Fruit fly (Drosophila melanogaster) whole organism, embryonic: ENCODE measurements around the gene ghi.

Source experiments
- B-H2 ChIP-seq: fragments of 200-800 bp; sonication (Bioruptor generic); optimal IDR thresholded peaks from 2 replicates; lab custom pipeline; 2018; ENCODE audit warnings: missing biosample characterization, mild to moderate bottlenecking, missing genetic modification characterization
- BtbVII ChIP-seq: fragments of 200-800 bp; sonication (Bioruptor generic); optimal IDR thresholded peaks from 3 replicates; lab custom pipeline; 2017; ENCODE audit warnings: missing biosample characterization, mild to moderate bottlenecking, missing genetic modification characterization
- CG10431 ChIP-seq: fragments of 200-800 bp; sonication (Bioruptor generic); optimal IDR thresholded peaks from 3 replicates; lab custom pipeline; 2018; ENCODE audit warnings: missing biosample characterization, mild to moderate bottlenecking, missing genetic modification characterization
- CG11085 ChIP-seq: fragments of 200-800 bp; sonication (Bioruptor generic); IDR thresholded peaks from 2 replicates; pipeline ENCODE4 v1.3.6; 2022; ENCODE audit warnings: missing biosample characterization, missing genetic modification characterization
- CG13296 ChIP-seq: fragments of 200-800 bp; sonication (Bioruptor generic); optimal IDR thresholded peaks from 3 replicates; lab custom pipeline; 2018; ENCODE audit warnings: missing biosample characterization, mild to moderate bottlenecking, missing genetic modification characterization
- CG14860 ChIP-seq: fragments of 200-800 bp; sonication (Bioruptor generic); IDR thresholded peaks from 3 replicates; pipeline ENCODE4 v1.3.6; 2022; ENCODE audit warnings: missing biosample characterization, missing genetic modification characterization; ENCODE audit not compliant: partially characterized antibody
- CG15269 ChIP-seq: fragments of 200-800 bp; sonication (Bioruptor generic); optimal IDR thresholded peaks from 2 replicates; lab custom pipeline; 2018; ENCODE audit warnings: missing biosample characterization, mild to moderate bottlenecking, missing genetic modification characterization, moderate library complexity
- CG15514 ChIP-seq: fragments of 200-800 bp; sonication (Bioruptor generic); optimal IDR thresholded peaks from 3 replicates; lab custom pipeline; 2017; ENCODE audit warnings: missing biosample characterization, missing genetic modification characterization, mild to moderate bottlenecking, moderate library complexity, missing genetic modification reagents
- CG17385 ChIP-seq: fragments of 200-800 bp; sonication (Bioruptor generic); optimal IDR thresholded peaks from 3 replicates; lab custom pipeline; 2018; ENCODE audit warnings: missing biosample characterization, mild to moderate bottlenecking, missing genetic modification characterization
- CG30020 ChIP-seq: fragments of 200-800 bp; optimal IDR thresholded peaks from 2 replicates; lab custom pipeline; 2019; ENCODE audit warnings: missing biosample characterization, mild to moderate bottlenecking, missing genetic modification characterization, moderate library complexity
- CG3065 ChIP-seq: fragments of 200-800 bp; sonication (Bioruptor generic); optimal IDR thresholded peaks from 2 replicates; lab custom pipeline; 2016; ENCODE audit warnings: missing biosample characterization, missing genetic modification characterization
- CG4854 ChIP-seq: fragments of 200-800 bp; sonication (Bioruptor generic); optimal IDR thresholded peaks from 2 replicates; lab custom pipeline; 2016; ENCODE audit warnings: missing biosample characterization, missing genetic modification characterization, inconsistent platforms
- CG6175 ChIP-seq: fragments of 200-800 bp; sonication (Bioruptor generic); IDR thresholded peaks from 3 replicates; pipeline ENCODE4 v1.3.6; 2022; ENCODE audit warnings: missing biosample characterization, missing genetic modification characterization
- CG6813 ChIP-seq: fragments of 200-800 bp; sonication (Bioruptor generic); optimal IDR thresholded peaks from 2 replicates; lab custom pipeline; 2017; ENCODE audit warnings: missing biosample characterization, missing genetic modification characterization, mild to moderate bottlenecking, moderate library complexity, missing genetic modification reagents
- CG7271 ChIP-seq: fragments of 200-800 bp; sonication (Bioruptor generic); optimal IDR thresholded peaks from 2 replicates; lab custom pipeline; 2018; ENCODE audit warnings: missing biosample characterization, mild to moderate bottlenecking, missing genetic modification characterization, moderate library complexity
- CG7987 ChIP-seq: fragments of 200-800 bp; sonication (Bioruptor generic); optimal IDR thresholded peaks from 2 replicates; lab custom pipeline; 2018; ENCODE audit warnings: missing biosample characterization, mild to moderate bottlenecking, missing genetic modification characterization, moderate library complexity
- CG8478 ChIP-seq: fragments of >200 bp; optimal IDR thresholded peaks from 2 replicates; lab custom pipeline; 2018
- CG9727 ChIP-seq: fragments of 200-800 bp; sonication (Bioruptor generic); optimal IDR thresholded peaks from 3 replicates; lab custom pipeline; 2017; ENCODE audit warnings: missing biosample characterization, mild to moderate bottlenecking, missing genetic modification characterization
- CoRest ChIP-seq: fragments of 200-800 bp; sonication (Bioruptor generic); optimal IDR thresholded peaks from 3 replicates; lab custom pipeline; 2018; ENCODE audit warnings: missing biosample characterization, mild to moderate bottlenecking, missing genetic modification characterization, moderate library complexity
- Dref ChIP-seq: fragments of 200-800 bp; sonication (Bioruptor generic); IDR thresholded peaks from 2 replicates; pipeline ENCODE4 v1.3.6; 2022; ENCODE audit warnings: missing biosample characterization, missing genetic modification characterization
- Eip74EF ChIP-seq, 2 experiments: fragments of 200-800 bp in 1 of 2; fragments of >200 bp in 1 of 2; sonication (Bioruptor generic) in 1 of 2; optimal IDR thresholded peaks; 2 replicates each; lab custom pipeline; 2017 to 2019; ENCODE audit warnings: missing biosample characterization in 2 of 2, missing genetic modification characterization in 2 of 2, mild to moderate bottlenecking in 1 of 2, moderate library complexity in 1 of 2
- Fer2 ChIP-seq: fragments of 200-800 bp; sonication (Bioruptor generic); optimal IDR thresholded peaks from 2 replicates; lab custom pipeline; 2018; ENCODE audit warnings: missing biosample characterization, mild to moderate bottlenecking, missing genetic modification characterization, moderate library complexity
- GATAe ChIP-seq: fragments of 200-800 bp; sonication (Bioruptor generic); conservative IDR thresholded peaks from 2 replicates; pipeline ENCODE4 v1.3.6; 2022; ENCODE audit warnings: missing biosample characterization, missing genetic modification characterization
- H2.0 ChIP-seq: fragments of 200-800 bp; sonication (Bioruptor generic); IDR thresholded peaks from 2 replicates; pipeline ENCODE4 v1.3.6; 2022; ENCODE audit warnings: missing biosample characterization, missing genetic modification characterization
- Hr51 ChIP-seq, 2 experiments: fragments of 200-800 bp; sonication (Bioruptor generic); optimal IDR thresholded peaks; 2 replicates in 1 of 2; 3 replicates in 1 of 2; lab custom pipeline; 2016 to 2018; ENCODE audit warnings: missing biosample characterization in 2 of 2, missing genetic modification characterization in 2 of 2, mild to moderate bottlenecking in 1 of 2, moderate library complexity in 1 of 2
- Mes4 ChIP-seq: fragments of 200-800 bp; sonication (Bioruptor generic); optimal IDR thresholded peaks from 2 replicates; lab custom pipeline; 2016; ENCODE audit warnings: missing biosample characterization, missing genetic modification characterization
- Mrtf ChIP-seq: fragments of 200-800 bp; sonication (Bioruptor generic); IDR thresholded peaks from 3 replicates; pipeline ENCODE4 v1.3.6; 2022; ENCODE audit warnings: missing biosample characterization, missing genetic modification characterization
- PHDP ChIP-seq: fragments of 200-800 bp; sonication (Bioruptor generic); optimal IDR thresholded peaks from 3 replicates; lab custom pipeline; 2018; ENCODE audit warnings: missing biosample characterization, mild to moderate bottlenecking, missing genetic modification characterization, moderate library complexity
- al ChIP-seq: fragments of 200-800 bp; sonication (Bioruptor generic); IDR thresholded peaks from 2 replicates; pipeline ENCODE4 v1.3.6; 2022; ENCODE audit warnings: missing biosample characterization, missing genetic modification characterization
- aop ChIP-seq: fragments of 200-800 bp; sonication (Bioruptor generic); IDR thresholded peaks from 2 replicates; pipeline ENCODE4 v1.3.6; 2022; ENCODE audit warnings: missing biosample characterization, missing genetic modification characterization
- chn ChIP-seq: fragments of 200-800 bp; sonication (Bioruptor generic); optimal IDR thresholded peaks from 2 replicates; lab custom pipeline; 2016; ENCODE audit warnings: missing biosample characterization, missing genetic modification characterization
- gro ChIP-seq: fragments of 200-800 bp; sonication (Bioruptor generic); optimal IDR thresholded peaks from 2 replicates; lab custom pipeline; 2016; ENCODE audit warnings: missing biosample characterization, missing genetic modification characterization
- hkb ChIP-seq, 2 experiments: fragments of 200-800 bp in 1 of 2; fragments of >200 bp in 1 of 2; sonication (Bioruptor generic) in 1 of 2; IDR thresholded peaks in 1 of 2; optimal IDR thresholded peaks in 1 of 2; 2 replicates each; pipeline versions ENCODE4 v1.3.6 to Lab custom; 2017 to 2022; ENCODE audit warnings: missing biosample characterization in 1 of 2, missing genetic modification characterization in 1 of 2
- jigr1 ChIP-seq: fragments of 200-800 bp; sonication (Bioruptor generic); IDR thresholded peaks from 3 replicates; pipeline ENCODE4 v1.3.6; 2022; ENCODE audit warnings: missing biosample characterization, missing genetic modification characterization
- lilli ChIP-seq: fragments of 200-800 bp; sonication (Bioruptor generic); optimal IDR thresholded peaks from 3 replicates; lab custom pipeline; 2016; ENCODE audit warnings: missing biosample characterization, missing genetic modification characterization
- lov ChIP-seq, 2 experiments: fragments of 200-800 bp in 1 of 2; fragments of >200 bp in 1 of 2; sonication (Bioruptor generic) in 1 of 2; IDR thresholded peaks in 1 of 2; optimal IDR thresholded peaks in 1 of 2; 2 replicates in 1 of 2; 3 replicates in 1 of 2; pipeline versions ENCODE4 v1.3.6 to Lab custom; 2017 to 2022; ENCODE audit warnings: missing biosample characterization in 1 of 2, missing genetic modification characterization in 1 of 2
- odd ChIP-seq: fragments of 200-800 bp; sonication (Bioruptor generic); optimal IDR thresholded peaks from 2 replicates; lab custom pipeline; 2017; ENCODE audit warnings: missing biosample characterization, mild to moderate bottlenecking, missing genetic modification characterization
- peb ChIP-seq: fragments of 200-800 bp; sonication (Bioruptor generic); IDR thresholded peaks from 2 replicates; pipeline ENCODE4 v1.3.6; 2022; ENCODE audit warnings: missing biosample characterization, missing genetic modification characterization
- salm ChIP-seq: fragments of 200-800 bp; sonication (Bioruptor generic); optimal IDR thresholded peaks from 2 replicates; lab custom pipeline; 2018; ENCODE audit warnings: missing biosample characterization, mild to moderate bottlenecking, missing genetic modification characterization
- sima ChIP-seq: fragments of 200-800 bp; sonication (Bioruptor generic); optimal IDR thresholded peaks from 2 replicates; lab custom pipeline; 2016; ENCODE audit warnings: missing biosample characterization, missing genetic modification characterization
- slp2 ChIP-seq: fragments of 200-800 bp; sonication (Bioruptor generic); optimal IDR thresholded peaks from 2 replicates; lab custom pipeline; 2016; ENCODE audit warnings: missing biosample characterization, missing genetic modification characterization
- sna ChIP-seq: fragments of 200-800 bp; sonication (Bioruptor generic); IDR thresholded peaks from 2 replicates; pipeline ENCODE4 v1.3.6; 2022; ENCODE audit warnings: missing biosample characterization, missing genetic modification characterization; ENCODE audit not compliant: partially characterized antibody
- sr ChIP-seq: fragments of 200-800 bp; sonication (Bioruptor generic); IDR thresholded peaks from 3 replicates; pipeline ENCODE4 v1.3.6; 2022; ENCODE audit warnings: missing biosample characterization, missing genetic modification characterization
- stwl ChIP-seq: fragments of 200-800 bp; sonication (Bioruptor generic); optimal IDR thresholded peaks from 3 replicates; lab custom pipeline; 2018; ENCODE audit warnings: missing biosample characterization, mild to moderate bottlenecking, missing genetic modification characterization, moderate library complexity
- tll ChIP-seq, 2 experiments: fragments of 200-800 bp in 1 of 2; fragments of >200 bp in 1 of 2; sonication (Bioruptor generic) in 1 of 2; optimal IDR thresholded peaks; 2 replicates each; lab custom pipeline; 2017 to 2019; ENCODE audit warnings: missing biosample characterization in 2 of 2, missing genetic modification characterization in 2 of 2, mild to moderate bottlenecking in 1 of 2, moderate library complexity in 1 of 2
- twi ChIP-seq: fragments of 200-800 bp; optimal IDR thresholded peaks from 2 replicates; lab custom pipeline; 2019; ENCODE audit warnings: missing biosample characterization, mild to moderate bottlenecking, missing genetic modification characterization, moderate library complexity
- zen ChIP-seq: fragments of 200-800 bp; sonication (Bioruptor generic); optimal IDR thresholded peaks from 3 replicates; lab custom pipeline; 2018; ENCODE audit warnings: missing biosample characterization, mild to moderate bottlenecking, missing genetic modification characterization, moderate library complexity

The ghi gene

dm6 chr3L:9410754-9411423 lies 40.8 kb upstream of the ghi start, which contains the start of the genes CG4022 and Cpsf5 (continued):
- no peak for TF ChIP-seq CG8478
- TF ChIP-seq gro (GFP tag; lab: Kevin White, UChicago), result peak; percentile 23
- TF ChIP-seq jigr1 (GFP tag; lab: Robert Waterston, UW), result no peak
- TF ChIP-seq CG14860, result no peak
- TF ChIP-seq CG6175 (GFP tag; lab: Robert Waterston, UW), result peak; percentile 19; the same call in 1 of the 3 replicates
- no peak for TF ChIP-seq CG6813 (GFP tag; lab: Kevin White, UChicago)
- TF ChIP-seq lov (optimal IDR thresholded peaks at IDR 0.05; lab: Kevin White, UChicago), result no peak
- TF ChIP-seq lov (GFP tag; IDR thresholded peaks at IDR 0.05; lab: Robert Waterston, UW), result peak; percentile 71; the same call in 2 of the 3 replicates
- TF ChIP-seq zen (tag; lab: Kevin White, UChicago), result peak; percentile 86
- no peak for TF ChIP-seq aop (GFP tag; lab: Robert Waterston, UW)
- peak; percentile 78 for TF ChIP-seq CG30020
- TF ChIP-seq slp2 (GFP tag; lab: Kevin White, UChicago), result peak; percentile 46
- peak; percentile 87 for TF ChIP-seq PHDP (tag; lab: Kevin White, UChicago)
- peak; percentile 83 for TF ChIP-seq twi
- TF ChIP-seq Hr51 (GFP tag; optimal IDR thresholded peaks at IDR 0.05; lab: Kevin White, UChicago), result peak; percentile 46 to 83
- TF ChIP-seq peb, result peak; percentile 73
- peak; percentile 88 for TF ChIP-seq CG15269 (tag; lab: Kevin White, UChicago)
- 0 out of 3 replicates have a peak, but pooled peaks have one; percentile 17 for TF ChIP-seq sr (GFP tag; lab: Robert Waterston, UW)
- TF ChIP-seq CG4854 (GFP tag; lab: Kevin White, UChicago), result peak; percentile 62
- peak; percentile 84 for TF ChIP-seq CG9727 (GFP tag; lab: Kevin White, UChicago)
- TF ChIP-seq Dref (GFP tag; lab: Robert Waterston, UW), result peak; percentile 48
- peak; percentile 81 for TF ChIP-seq CG17385 (GFP tag; lab: Kevin White, UChicago)
- TF ChIP-seq BtbVII, result peak; percentile 47
- peak in 1 of 2 experiments; percentile 36 for TF ChIP-seq Eip74EF (GFP tag; optimal IDR thresholded peaks at IDR 0.05; lab: Kevin White, UChicago)
- TF ChIP-seq CG15514 (GFP tag; lab: Kevin White, UChicago), result peak; percentile 100
- peak; percentile 56; the same call in 1 of the 2 replicates for TF ChIP-seq CG11085
- peak; percentile 57 for TF ChIP-seq odd (GFP tag; lab: Kevin White, UChicago)
- TF ChIP-seq Fer2, result peak; percentile 67
- TF ChIP-seq CG13296 (GFP tag; lab: Kevin White, UChicago), result peak; percentile 72
- peak; percentile 40; the same call in 1 of the 3 replicates for TF ChIP-seq Mrtf
- no peak for TF ChIP-seq tll (GFP tag; optimal IDR thresholded peaks at IDR 0.05; lab: Kevin White, UChicago)
- TF ChIP-seq salm, result peak; percentile 43
- peak; percentile 89 for TF ChIP-seq B-H2 (GFP tag; lab: Kevin White, UChicago)
- peak; percentile 67 for TF ChIP-seq CG7271 (tag; lab: Kevin White, UChicago)
- peak; percentile 32 for TF ChIP-seq Mes4
- no peak for TF ChIP-seq hkb (optimal IDR thresholded peaks at IDR 0.05; lab: Kevin White, UChicago)
- peak; percentile 87 for TF ChIP-seq hkb (GFP tag; IDR thresholded peaks at IDR 0.05; lab: Robert Waterston, UW)
- TF ChIP-seq sima, result no peak
- no peak for TF ChIP-seq CG7987 (GFP tag; lab: Kevin White, UChicago)
- peak; percentile 91 for TF ChIP-seq CoRest (tag; lab: Kevin White, UChicago)
- peak; percentile 79 for TF ChIP-seq al (GFP tag; lab: Robert Waterston, UW)
- peak; percentile 90 for TF ChIP-seq lilli (GFP tag; lab: Kevin White, UChicago)
- TF ChIP-seq stwl (tag; lab: Kevin White, UChicago), result peak; percentile 73
- peak; percentile 46 for TF ChIP-seq CG3065 (GFP tag; lab: Kevin White, UChicago)
- no peak for TF ChIP-seq sna
- peak; percentile 84 for TF ChIP-seq chn (GFP tag; lab: Kevin White, UChicago)
- TF ChIP-seq CG10431 (GFP tag; lab: Kevin White, UChicago), result peak; percentile 81
- no peak for TF ChIP-seq GATAe (GFP tag; lab: Robert Waterston, UW)
- peak; percentile 81 for TF ChIP-seq H2.0 (GFP tag; lab: Robert Waterston, UW)
